Fruit fly (Drosophila melanogaster): Measurements from ENCODE around the gene CAH5.
A peak's percentile ranks its signal among the peaks of the same experiment; 100 is the strongest.

The CAH5 gene

dm6 chr3R:31225043-31225681 is 37.2 kb upstream of the CAH5 start (continued):
- TF ChIP-seq br (optimal IDR thresholded peaks at IDR 0.05) (no peak), Doc3 (GFP tag; IDR thresholded peaks at IDR 0.05; ENCODE audit: partially characterized antibody) (no peak), CG14441 (GFP tag; IDR thresholded peaks at IDR 0.05) (no peak), ac (GFP tag; optimal IDR thresholded peaks at IDR 0.05) (no peak), CG9876 (GFP tag; optimal IDR thresholded peaks at IDR 0.05) (no peak), CG10366 (GFP tag; IDR thresholded peaks at IDR 0.05) (peak; percentile 72), Rx (GFP tag; IDR thresholded peaks at IDR 0.05) (no peak), Oaz (GFP tag; IDR thresholded peaks at IDR 0.05) (no peak), h (optimal IDR thresholded peaks at IDR 0.05) (no peak), CG1647 (GFP tag; optimal IDR thresholded peaks at IDR 0.05) (no peak), Oli (tag; optimal IDR thresholded peaks at IDR 0.05) (no peak), CG11093 (GFP tag; IDR thresholded peaks at IDR 0.05) (no peak), eve (GFP tag; optimal IDR thresholded peaks at IDR 0.05) (no peak), CG1603 (tag; optimal IDR thresholded peaks at IDR 0.05) (no peak), CG16815 (GFP tag; optimal IDR thresholded peaks at IDR 0.05) (no peak), Camta (GFP tag; optimal IDR thresholded peaks at IDR 0.05) (no peak), CG7556 (GFP tag; optimal IDR thresholded peaks at IDR 0.05) (no peak), CG34224 (GFP tag; IDR thresholded peaks at IDR 0.05; ENCODE audit: partially characterized antibody) (no peak), sens (GFP tag) (no peak), fd102C (GFP tag; optimal IDR thresholded peaks at IDR 0.05) (no peak), lab (GFP tag; optimal IDR thresholded peaks at IDR 0.05) (peak; percentile 68), CG10462 (GFP tag; optimal IDR thresholded peaks at IDR 0.05) (no peak), CG13894 (tag; optimal IDR thresholded peaks at IDR 0.05) (no peak), slbo (GFP tag; IDR thresholded peaks at IDR 0.05) (peak; percentile 15; the same call in 1 of the 2 replicates), sens-2 (GFP tag; IDR thresholded peaks at IDR 0.05) (peak; percentile 50), CG31441 (GFP tag; IDR thresholded peaks at IDR 0.05) (no peak), Ssrp (tag; optimal IDR thresholded peaks at IDR 0.05) (no peak), CG8290 (GFP tag; optimal IDR thresholded peaks at IDR 0.05) (no peak), CG8290 (tag; optimal IDR thresholded peaks at IDR 0.05) (no peak), emc (GFP tag; optimal IDR thresholded peaks at IDR 0.05) (no peak), gsb (GFP tag; IDR thresholded peaks at IDR 0.05) (no peak), mirr (GFP tag; optimal IDR thresholded peaks at IDR 0.05) (peak; percentile 24), bigmax (GFP tag; optimal IDR thresholded peaks at IDR 0.05) (peak; percentile 92), sqz (GFP tag; optimal IDR thresholded peaks at IDR 0.05) (no peak), fu2 (GFP tag; optimal IDR thresholded peaks at IDR 0.05) (no peak), Asciz (GFP tag; optimal IDR thresholded peaks at IDR 0.05) (no peak), run (tag; optimal IDR thresholded peaks at IDR 0.05) (no peak), CG14710 (tag; optimal IDR thresholded peaks at IDR 0.05) (no peak), Spps (tag; optimal IDR thresholded peaks at IDR 0.05) (no peak), H2.0 (GFP tag; IDR thresholded peaks at IDR 0.05) (no peak), otp (GFP tag; IDR thresholded peaks at IDR 0.05) (peak; percentile 58; the same call in 1 of the 3 replicates), Nf-YA (GFP tag; IDR thresholded peaks at IDR 0.05) (no peak), crp (GFP tag; optimal IDR thresholded peaks at IDR 0.05) (no peak), lola (GFP tag; optimal IDR thresholded peaks at IDR 0.05) (no peak), twi (tag; optimal IDR thresholded peaks at IDR 0.05) (no peak), Taf1 (GFP tag; IDR thresholded peaks at IDR 0.05) (no peak), row (GFP tag; IDR thresholded peaks at IDR 0.05) (no peak), CG9932 (GFP tag; IDR thresholded peaks at IDR 0.05) (no peak), lmd (GFP tag; IDR thresholded peaks at IDR 0.05) (no peak), HmgZ (tag; optimal IDR thresholded peaks at IDR 0.05) (peak; percentile 48), CG3838 (GFP tag; optimal IDR thresholded peaks at IDR 0.05) (no peak), CG3847 (GFP tag; IDR thresholded peaks at IDR 0.05) (no peak)
